Worm (Caenorhabditis elegans) whole organism, midembryonic: Measurements from ENCODE around the gene Y51H7C.13.
"Not testable (repeated sequence)": the region's sequence is repeated elsewhere in the genome, so short reads cannot be mapped to it uniquely, and the experiment has no call there.

ENCODE experiments used
- T22C8.4 ChIP-seq: fragments of 200-800 bp; sonication (Bioruptor generic); IDR thresholded peaks from 2 replicates; pipeline ENCODE4 v1.3.6; 2022; ENCODE audit warnings: missing genetic modification characterization, missing compliant biosample characterization
- med-1 ChIP-seq: sonication (generic microtip); optimal IDR thresholded peaks from 2 replicates; lab custom pipeline; 2017; ENCODE audit warnings: missing genetic modification characterization, mild to moderate bottlenecking, missing compliant biosample characterization, antibody characterized with exemption, missing genetic modification reagents; ENCODE audit not compliant: insufficient read depth
- ref-1 ChIP-seq: fragments of 200-800 bp; sonication (Bioruptor generic); conservative IDR thresholded peaks from 2 replicates; pipeline ENCODE4 v1.3.6; 2022; ENCODE audit warnings: missing genetic modification reagents, missing genetic modification characterization, missing compliant biosample characterization
- tab-1 ChIP-seq: fragments of 200-800 bp; sonication (Bioruptor generic); IDR thresholded peaks from 2 replicates; pipeline ENCODE4 v1.3.6; 2022; ENCODE audit warnings: missing genetic modification characterization, missing compliant biosample characterization
- ztf-23 ChIP-seq: fragments of 200-800 bp; sonication (Bioruptor generic); IDR thresholded peaks from 2 replicates; pipeline ENCODE4 v1.3.6; 2022; ENCODE audit warnings: missing genetic modification reagents, missing genetic modification characterization, missing compliant biosample characterization

DNA sequence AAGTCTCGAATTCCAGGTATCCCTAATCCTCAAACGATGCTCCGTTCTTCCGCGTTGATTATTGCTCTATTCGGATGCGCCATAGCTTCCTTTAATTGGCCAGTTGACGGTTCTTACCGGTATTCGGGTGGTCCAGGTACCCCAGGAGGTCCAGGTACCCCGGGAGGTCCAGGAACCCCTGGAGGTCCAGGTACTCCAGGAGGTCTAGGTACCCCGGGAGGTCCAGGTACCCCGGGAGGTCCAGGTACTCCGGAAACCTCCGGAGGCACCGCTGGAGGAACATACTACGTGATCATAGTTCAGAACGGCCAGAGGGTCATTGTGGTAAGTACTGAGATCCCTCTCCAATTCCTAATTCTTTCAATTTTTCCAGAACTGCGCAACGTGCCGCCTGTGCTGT is 1.4 kb upstream of the Y51H7C.13 start, which contains the start of gene Y51H7C.1:
- TF ChIP-seq tab-1 (GFP tag; lab: Robert Waterston, UW); med-1 (GFP tag; lab: Kevin White, UChicago); ztf-23; T22C8.4 (GFP tag; lab: Robert Waterston, UW); ref-1 (GFP tag; lab: Robert Waterston, UW): not testable (repeated sequence)
